Worm (Caenorhabditis elegans): ENCODE data around the gene T27A1.3.
"Not testable (repeated sequence)": the region's sequence is repeated elsewhere in the genome, so short reads cannot be mapped to it uniquely, and the experiment has no call there.

The T27A1.3 gene

ce11 chrII:591110-591509, 55.8 kb downstream of the T27A1.3 start, which contains the start of gene W08F4.10:
TSS of gene W08F4.10 (minus strand) at chrII:591210.
- no peak for TF ChIP-seq him-1 (tag; optimal IDR thresholded peaks at IDR 0.05)
- TF ChIP-seq W03F9.2 (tag; optimal IDR thresholded peaks at IDR 0.05), result no peak
- no peak for TF ChIP-seq dao-5 (tag; optimal IDR thresholded peaks at IDR 0.05)

ce11 chrII:593221-593620, 57.9 kb downstream of the T27A1.3 start, which contains the start of gene W08F4.1:
TSS of gene W08F4.1 (plus strand) at chrII:593521.
- TF ChIP-seq W03F9.2, him-1, dao-5 (tag; optimal IDR thresholded peaks at IDR 0.05): not testable (repeated sequence)
